Fruit fly (Drosophila melanogaster): ENCODE data around the gene AP-1mu.

AP-1mu gene

DNA sequence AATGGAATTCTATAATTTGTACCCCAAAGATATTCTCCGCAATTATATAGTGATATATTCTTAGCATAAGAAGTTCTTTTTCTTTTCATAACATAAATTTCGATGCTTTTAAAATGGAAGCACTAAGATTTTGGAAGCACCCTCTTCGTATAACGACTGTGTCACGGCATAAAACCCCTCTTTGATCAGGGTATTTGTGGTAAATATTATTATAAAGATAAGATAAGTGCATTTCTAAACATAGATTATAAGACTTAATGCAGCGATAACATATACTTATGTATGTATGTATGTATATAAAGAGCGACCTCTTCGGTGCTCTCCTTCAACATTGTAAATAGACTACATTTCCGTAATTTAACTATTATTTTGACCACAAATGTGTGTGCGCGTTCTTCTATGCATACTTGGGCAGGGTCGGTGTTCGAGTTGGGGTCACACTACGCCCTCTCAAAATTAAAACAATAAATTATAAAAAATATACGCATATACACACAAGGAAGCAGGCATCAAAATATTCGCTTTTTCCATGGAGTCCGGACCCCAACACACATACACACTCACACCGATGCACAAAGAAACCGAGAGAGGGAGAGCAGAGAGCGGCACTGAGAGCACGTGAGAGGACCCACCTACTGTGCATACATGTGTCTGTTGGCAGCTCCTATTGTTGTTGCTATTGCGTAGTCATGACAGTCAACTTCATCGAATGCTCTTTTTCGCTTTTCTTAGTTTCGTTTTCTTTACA is 8.9 kb downstream of the AP-1mu start:
- TF ChIP-seq gl (tag; optimal IDR thresholded peaks at IDR 0.05) (peak; percentile 23), Pif1A (GFP tag; optimal IDR thresholded peaks at IDR 0.05) (peak; percentile 9), CG9948 (tag; optimal IDR thresholded peaks at IDR 0.05) (no peak), CG13204 (GFP tag; optimal IDR thresholded peaks at IDR 0.05) (peak; percentile 29), CG32121 (GFP tag; IDR thresholded peaks at IDR 0.05) (no peak), EcR (GFP tag; optimal IDR thresholded peaks at IDR 0.05) (peak; percentile 53), D1 (tag; optimal IDR thresholded peaks at IDR 0.05) (no peak), fd96Ca (GFP tag; IDR thresholded peaks at IDR 0.05) (no peak), CG8159 (tag; optimal IDR thresholded peaks at IDR 0.05) (no peak), rn (GFP tag; IDR thresholded peaks at IDR 0.05) (no peak), CG4496 (GFP tag; IDR thresholded peaks at IDR 0.05) (no peak), Pif1B (GFP tag; optimal IDR thresholded peaks at IDR 0.05) (peak; percentile 60), CG8301 (tag; optimal IDR thresholded peaks at IDR 0.05) (no peak), CG12605 (GFP tag; IDR thresholded peaks at IDR 0.05) (no peak), CG10348 (GFP tag; IDR thresholded peaks at IDR 0.05) (no peak), CG15710 (tag; optimal IDR thresholded peaks at IDR 0.05) (no peak)

DNA sequence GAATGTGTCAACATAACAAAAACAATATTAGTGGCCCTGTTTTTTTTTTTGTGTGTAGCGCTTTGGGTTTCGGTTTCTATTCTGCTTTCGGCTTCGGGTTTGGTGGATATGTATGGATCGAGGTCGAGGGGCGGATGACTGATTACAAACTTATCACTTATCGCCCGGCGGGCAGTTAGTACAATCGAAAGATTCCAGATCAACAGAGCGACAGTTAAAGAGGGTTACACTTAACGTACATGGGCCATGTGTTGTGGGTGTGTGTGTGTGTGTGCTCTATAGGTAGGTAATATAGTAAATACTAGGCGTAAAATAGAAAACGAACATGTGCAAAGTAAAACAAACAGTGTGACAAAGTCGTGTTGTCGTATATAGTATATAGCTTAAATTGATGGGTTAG is 10.6 kb downstream of the AP-1mu start:
- TF ChIP-seq Pif1B (GFP tag; optimal IDR thresholded peaks at IDR 0.05) (no peak), CG10348 (GFP tag; IDR thresholded peaks at IDR 0.05) (no peak), CG17806 (tag; optimal IDR thresholded peaks at IDR 0.05) (no peak), CG4496 (GFP tag; IDR thresholded peaks at IDR 0.05) (no peak), Snoo (tag; optimal IDR thresholded peaks at IDR 0.05) (no peak)

DNA sequence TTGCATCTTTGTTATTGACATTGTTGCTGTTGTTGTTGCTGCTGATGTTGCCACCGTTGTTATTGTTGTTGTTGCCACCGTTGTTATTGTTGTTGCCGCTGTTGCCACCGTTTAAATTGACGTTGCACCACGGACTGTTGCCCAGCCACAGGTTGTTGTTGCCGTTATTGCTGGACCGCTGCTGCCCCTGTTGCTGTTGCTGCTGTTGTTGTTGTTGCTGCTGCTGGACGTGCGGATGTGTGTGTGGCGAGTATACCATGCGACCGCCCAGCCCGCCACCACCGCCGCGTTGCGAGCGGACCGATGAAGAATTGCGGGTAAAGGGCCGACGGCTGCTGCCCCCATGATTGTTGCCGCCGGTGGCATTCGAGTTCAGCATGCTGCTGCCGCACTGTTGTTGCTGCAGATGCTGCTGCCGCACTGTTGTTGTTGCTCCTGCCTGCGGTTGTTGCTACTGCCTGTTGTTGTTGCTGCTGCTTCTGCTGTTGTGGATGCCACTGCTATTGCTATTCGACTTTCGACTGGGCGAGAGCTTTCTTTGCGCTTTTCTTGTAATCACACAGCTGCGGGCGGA is 12.4 kb downstream of the AP-1mu start:
- TF ChIP-seq Ets98B (GFP tag; IDR thresholded peaks at IDR 0.05) (no peak), CG13204 (GFP tag; optimal IDR thresholded peaks at IDR 0.05) (no peak), Snoo (tag; optimal IDR thresholded peaks at IDR 0.05) (no peak), gl (tag; optimal IDR thresholded peaks at IDR 0.05) (no peak), CG15710 (tag; optimal IDR thresholded peaks at IDR 0.05) (no peak), CG17806 (tag; optimal IDR thresholded peaks at IDR 0.05) (no peak), CG32121 (GFP tag; IDR thresholded peaks at IDR 0.05) (no peak), Pif1B (GFP tag; optimal IDR thresholded peaks at IDR 0.05) (no peak), CG12605 (GFP tag; IDR thresholded peaks at IDR 0.05) (no peak), CG4496 (GFP tag; IDR thresholded peaks at IDR 0.05) (no peak)

DNA sequence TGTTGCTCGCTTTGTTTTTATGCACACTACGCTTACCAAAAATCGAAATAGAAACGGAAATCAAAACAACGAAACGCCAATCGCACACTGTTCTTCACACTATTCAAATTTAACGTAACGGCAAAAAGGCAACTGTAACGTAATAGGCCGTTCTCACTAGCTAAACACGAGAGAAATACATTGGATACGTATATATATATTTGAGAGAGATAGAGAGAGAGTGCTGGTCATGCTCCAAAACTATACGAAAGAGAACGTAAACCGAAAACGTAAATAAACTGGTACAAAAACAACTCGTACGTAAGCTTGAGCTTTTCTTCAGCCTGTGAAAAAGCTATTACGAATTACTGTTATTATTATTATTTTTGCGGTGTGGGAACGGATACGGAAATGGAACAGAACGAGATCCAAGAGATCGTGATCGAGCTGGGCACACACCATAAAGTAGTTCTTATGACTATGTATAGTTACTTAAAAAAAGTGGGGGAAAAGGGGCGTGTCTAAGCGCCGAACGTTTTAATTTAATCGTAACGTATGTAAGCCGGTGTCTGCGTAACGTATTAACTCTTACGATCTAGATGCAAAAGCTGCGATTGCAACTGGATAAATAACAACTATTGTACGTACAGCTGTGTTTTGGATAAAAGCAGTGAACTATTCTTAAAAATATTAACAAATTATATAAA is 15.7 kb downstream of the AP-1mu start:
- TF ChIP-seq Snoo (tag; optimal IDR thresholded peaks at IDR 0.05) (no peak), CG8301 (tag; optimal IDR thresholded peaks at IDR 0.05) (no peak), CG32121 (GFP tag; IDR thresholded peaks at IDR 0.05) (no peak), CG13204 (GFP tag; optimal IDR thresholded peaks at IDR 0.05) (no peak), CG8159 (tag; optimal IDR thresholded peaks at IDR 0.05) (no peak), CG9948 (tag; optimal IDR thresholded peaks at IDR 0.05) (no peak), CG12605 (GFP tag; IDR thresholded peaks at IDR 0.05) (no peak), EcR (GFP tag; optimal IDR thresholded peaks at IDR 0.05) (no peak), Pif1A (GFP tag; optimal IDR thresholded peaks at IDR 0.05) (no peak), CG15710 (tag; optimal IDR thresholded peaks at IDR 0.05) (no peak), fd96Ca (GFP tag; IDR thresholded peaks at IDR 0.05) (no peak), CG34367 (tag; optimal IDR thresholded peaks at IDR 0.05) (no peak), gl (tag; optimal IDR thresholded peaks at IDR 0.05) (no peak), D1 (tag; optimal IDR thresholded peaks at IDR 0.05) (no peak), Ets98B (GFP tag; IDR thresholded peaks at IDR 0.05) (no peak), rn (GFP tag; IDR thresholded peaks at IDR 0.05) (no peak), CG10348 (GFP tag; IDR thresholded peaks at IDR 0.05) (no peak), CG4496 (GFP tag; IDR thresholded peaks at IDR 0.05) (no peak)

DNA sequence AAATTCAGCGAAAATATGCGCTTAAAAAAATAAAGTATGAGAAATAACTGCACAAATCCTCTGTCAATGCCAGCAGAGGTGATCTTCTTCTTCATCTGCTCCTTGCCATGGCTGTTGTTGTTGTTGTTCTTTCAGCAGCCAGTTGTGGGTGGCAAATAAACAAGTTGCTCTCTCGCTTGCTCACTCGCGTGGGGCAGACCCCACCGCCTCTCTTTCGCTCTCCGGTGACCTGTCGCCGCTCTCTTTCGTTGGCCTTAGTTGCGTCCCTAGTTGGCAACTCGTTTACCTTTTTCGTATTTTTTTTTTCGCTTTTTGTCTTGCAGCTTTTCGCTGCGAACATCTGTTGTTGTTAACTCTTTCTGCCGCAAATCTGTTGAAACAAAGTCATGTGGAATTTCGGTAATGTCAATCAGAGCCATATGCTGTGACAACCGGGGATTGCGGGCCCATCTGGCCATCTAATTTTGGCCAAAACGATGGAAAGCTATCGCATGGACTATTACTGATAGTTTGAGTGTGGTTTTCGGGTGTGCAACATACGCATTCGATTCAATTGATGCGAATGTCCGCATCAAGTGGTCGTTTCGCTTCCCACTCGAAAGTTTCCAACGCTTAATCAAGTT is 24.6 kb downstream of the AP-1mu start:
- TF ChIP-seq CG15710 (tag; optimal IDR thresholded peaks at IDR 0.05), result no peak
- no peak for TF ChIP-seq CG13204 (GFP tag; optimal IDR thresholded peaks at IDR 0.05)
- TF ChIP-seq CG10348 (GFP tag; IDR thresholded peaks at IDR 0.05), result no peak
- no peak for TF ChIP-seq CG14655 (GFP tag; optimal IDR thresholded peaks at IDR 0.05)
- TF ChIP-seq CG4496 (GFP tag; IDR thresholded peaks at IDR 0.05), result peak; percentile 27; the same call in 2 of the 3 replicates
- TF ChIP-seq Pif1B (GFP tag; optimal IDR thresholded peaks at IDR 0.05), result no peak
- TF ChIP-seq Pif1A (GFP tag; optimal IDR thresholded peaks at IDR 0.05), result no peak
- no peak for TF ChIP-seq gl (tag; optimal IDR thresholded peaks at IDR 0.05)
- no peak for TF ChIP-seq CG32121 (GFP tag; IDR thresholded peaks at IDR 0.05)
- TF ChIP-seq CG8159 (tag; optimal IDR thresholded peaks at IDR 0.05), result no peak
- TF ChIP-seq CG12605 (GFP tag; IDR thresholded peaks at IDR 0.05), result peak; percentile 53
- no peak for TF ChIP-seq Snoo (tag; optimal IDR thresholded peaks at IDR 0.05)
- no peak for TF ChIP-seq rn (GFP tag; IDR thresholded peaks at IDR 0.05)
- TF ChIP-seq CG8301 (tag; optimal IDR thresholded peaks at IDR 0.05), result no peak
- TF ChIP-seq Ets98B (GFP tag; IDR thresholded peaks at IDR 0.05), result peak; percentile 7; the same call in 1 of the 2 replicates
- TF ChIP-seq fd96Ca (GFP tag; IDR thresholded peaks at IDR 0.05), result no peak
- TF ChIP-seq CG17806 (tag; optimal IDR thresholded peaks at IDR 0.05), result no peak
- peak; percentile 69 for TF ChIP-seq EcR (GFP tag; optimal IDR thresholded peaks at IDR 0.05)
- TF ChIP-seq CG34367 (tag; optimal IDR thresholded peaks at IDR 0.05), result no peak
- no peak for TF ChIP-seq CG9948 (tag; optimal IDR thresholded peaks at IDR 0.05)
- TF ChIP-seq D1 (tag; optimal IDR thresholded peaks at IDR 0.05), result no peak
